Fruit fly (Drosophila melanogaster) whole organism, wandering third instar larva: ENCODE data around the gene CG5111.

ENCODE experiments used
- CG32264 ChIP-seq: fragments of 200-800 bp; sonication (Bioruptor generic); optimal IDR thresholded peaks from 2 replicates; lab custom pipeline; 2016; ENCODE audit warnings: missing biosample characterization, missing genetic modification characterization
- CG9705 ChIP-seq: fragments of 200-800 bp; sonication (Bioruptor generic); optimal IDR thresholded peaks from 2 replicates; lab custom pipeline; 2018; ENCODE audit warnings: missing biosample characterization, mild to moderate bottlenecking, missing genetic modification characterization
- CrebA ChIP-seq: fragments of 200-800 bp; sonication (Bioruptor generic); optimal IDR thresholded peaks from 2 replicates; lab custom pipeline; 2016; ENCODE audit warnings: missing biosample characterization, mild to moderate bottlenecking, missing genetic modification characterization, borderline replicate concordance
- Dif ChIP-seq: fragments of 200-275, 200-300 bp; sonication (Bioruptor generic); optimal IDR thresholded peaks from 2 replicates; lab custom pipeline; 2018; ENCODE audit warnings: missing biosample characterization, missing genetic modification characterization; ENCODE audit not compliant: partially characterized antibody
- HLH106 ChIP-seq: fragments of 200-800 bp; optimal IDR thresholded peaks from 3 replicates; lab custom pipeline; 2019; ENCODE audit warnings: missing biosample characterization, mild to moderate bottlenecking, missing genetic modification characterization, moderate library complexity
- Hnf4 ChIP-seq: fragments of 200-800 bp; sonication (Bioruptor generic); optimal IDR thresholded peaks from 2 replicates; lab custom pipeline; 2016; ENCODE audit warnings: missing biosample characterization, mild to moderate bottlenecking, missing genetic modification characterization
- Hr83 ChIP-seq: fragments of 200-300 bp; sonication (Bioruptor generic); optimal IDR thresholded peaks from 2 replicates; lab custom pipeline; 2016; ENCODE audit warnings: missing biosample characterization, mild to moderate bottlenecking, missing genetic modification characterization, moderate library complexity; ENCODE audit not compliant: poor library complexity, severe bottlenecking
- Jra ChIP-seq: sonication (Bioruptor generic); optimal IDR thresholded peaks from 2 replicates; lab custom pipeline; 2016; ENCODE audit warnings: missing biosample characterization, missing genetic modification characterization
- Myc ChIP-seq: fragments of >200 bp; optimal IDR thresholded peaks from 2 replicates; lab custom pipeline; 2017
- N ChIP-seq: fragments of >200 bp; optimal IDR thresholded peaks from 2 replicates; lab custom pipeline; 2018; ENCODE audit warnings: missing biosample characterization, missing external identifiers, missing genetic modification characterization
- OdsH ChIP-seq: fragments of 200-800 bp; sonication (Bioruptor generic); optimal IDR thresholded peaks from 2 replicates; lab custom pipeline; 2016; ENCODE audit warnings: missing biosample characterization, mild to moderate bottlenecking, missing genetic modification characterization
- Rel ChIP-seq, 2 experiments: fragments of 200-800 bp; sonication (Bioruptor generic) in 1 of 2; optimal IDR thresholded peaks; 2 replicates in 1 of 2; 3 replicates in 1 of 2; lab custom pipeline; 2016 to 2019; ENCODE audit warnings: mild to moderate bottlenecking in 2 of 2, missing biosample characterization in 2 of 2, missing genetic modification characterization in 2 of 2, moderate library complexity in 1 of 2
- Sp1 ChIP-seq: fragments of 200-800 bp; sonication (Bioruptor generic); optimal IDR thresholded peaks from 3 replicates; lab custom pipeline; 2019; ENCODE audit warnings: missing biosample characterization, mild to moderate bottlenecking, missing genetic modification characterization, moderate library complexity
- Vsx2 ChIP-seq: fragments of 200-300, 225-300 bp; sonication (Bioruptor generic); optimal IDR thresholded peaks from 2 replicates; lab custom pipeline; 2018; ENCODE audit warnings: missing biosample characterization, missing genetic modification characterization; ENCODE audit not compliant: partially characterized antibody
- br ChIP-seq: fragments of 200-800 bp; sonication (Bioruptor generic); optimal IDR thresholded peaks from 2 replicates; lab custom pipeline; 2016; ENCODE audit warnings: missing biosample characterization, missing genetic modification characterization
- brk ChIP-seq: fragments of 200-800 bp; sonication (Bioruptor generic); optimal IDR thresholded peaks from 2 replicates; lab custom pipeline; 2016; ENCODE audit warnings: missing biosample characterization, mild to moderate bottlenecking, missing genetic modification characterization
- dl ChIP-seq, 2 experiments: fragments of 175-275, 200-275 bp in 1 of 2; fragments of 200-275 bp in 1 of 2; sonication (Bioruptor generic); optimal IDR thresholded peaks; lab custom pipeline; 2018; ENCODE audit warnings: mild to moderate bottlenecking in 2 of 2, missing biosample characterization in 2 of 2, missing genetic modification characterization in 2 of 2, moderate library complexity in 2 of 2; ENCODE audit not compliant: partially characterized antibody in 2 of 2, insufficient read depth in 1 of 2
- dmrt93B ChIP-seq: fragments of 200-800 bp; sonication (Bioruptor generic); optimal IDR thresholded peaks from 2 replicates; lab custom pipeline; 2018; ENCODE audit warnings: missing biosample characterization, mild to moderate bottlenecking, missing genetic modification characterization
- dsf ChIP-seq: sonication (Bioruptor generic); optimal IDR thresholded peaks from 2 replicates; lab custom pipeline; 2016; ENCODE audit warnings: missing biosample characterization, missing genetic modification characterization, borderline replicate concordance
- ey ChIP-seq: fragments of 200-800 bp; sonication (Bioruptor generic); optimal IDR thresholded peaks from 2 replicates; lab custom pipeline; 2016; ENCODE audit warnings: missing biosample characterization, missing genetic modification characterization
- foxo ChIP-seq, 2 experiments: fragments of 200-800 bp; sonication (Bioruptor generic); optimal IDR thresholded peaks; 2 replicates in 1 of 2; 3 replicates in 1 of 2; lab custom pipeline; 2016 to 2017; ENCODE audit warnings: missing biosample characterization in 2 of 2, missing genetic modification characterization in 2 of 2
- fru ChIP-seq: fragments of 200-800 bp; sonication (Bioruptor generic); optimal IDR thresholded peaks from 3 replicates; lab custom pipeline; 2016; ENCODE audit warnings: missing biosample characterization, mild to moderate bottlenecking, missing genetic modification characterization
- h ChIP-seq: fragments of 200-800 bp; sonication (Bioruptor generic); optimal IDR thresholded peaks from 3 replicates; lab custom pipeline; 2016; ENCODE audit warnings: missing biosample characterization, mild to moderate bottlenecking, missing genetic modification characterization
- jim ChIP-seq: fragments of 175-275, 200-325 bp; sonication (Bioruptor generic); optimal IDR thresholded peaks from 2 replicates; lab custom pipeline; 2016; ENCODE audit warnings: missing biosample characterization, mild to moderate bottlenecking, missing genetic modification characterization
- pan ChIP-seq: fragments of >200 bp; optimal IDR thresholded peaks from 2 replicates; lab custom pipeline; 2017
- psq ChIP-seq: fragments of 200-800 bp; sonication (Bioruptor generic); optimal IDR thresholded peaks from 3 replicates; lab custom pipeline; 2017; ENCODE audit warnings: missing biosample characterization, mild to moderate bottlenecking, missing genetic modification characterization, moderate library complexity
- rgr ChIP-seq: fragments of 200-800 bp; sonication (Bioruptor generic); optimal IDR thresholded peaks from 3 replicates; lab custom pipeline; 2016; ENCODE audit warnings: missing biosample characterization, mild to moderate bottlenecking, missing genetic modification characterization
- sage ChIP-seq: fragments of 200-800 bp; sonication (Bioruptor generic); optimal IDR thresholded peaks from 2 replicates; lab custom pipeline; 2016; ENCODE audit warnings: missing biosample characterization, mild to moderate bottlenecking, missing genetic modification characterization
- tai ChIP-seq: sonication (Bioruptor generic); optimal IDR thresholded peaks from 2 replicates; lab custom pipeline; 2016; ENCODE audit warnings: missing biosample characterization, missing genetic modification characterization
- woc ChIP-seq: sonication (Bioruptor generic); optimal IDR thresholded peaks from 2 replicates; lab custom pipeline; 2016; ENCODE audit warnings: missing biosample characterization, mild to moderate bottlenecking, missing genetic modification characterization

CG5111 gene

dm6 chr3R:25555365-25556106, 49.5 kb downstream of the CG5111 start:
- TF ChIP-seq Rel (GFP tag; optimal IDR thresholded peaks at IDR 0.05; lab: Kevin White, UChicago) (peak; percentile 71), Rel (tag; optimal IDR thresholded peaks at IDR 0.05; lab: Kevin White, UChicago) (peak; percentile 36), HLH106 (peak; percentile 92), ey (peak; percentile 63), h (GFP tag; lab: Kevin White, UChicago) (peak; percentile 84), pan (lab: Kevin White, UChicago) (no peak), Hnf4 (peak; percentile 63), N (GFP tag; lab: Kevin White, UChicago) (no peak), Hr83 (GFP tag; lab: Kevin White, UChicago) (peak; percentile 20), Myc (lab: Kevin White, UChicago) (no peak), psq (GFP tag; lab: Kevin White, UChicago) (peak; percentile 86), Vsx2 (GFP tag; lab: Kevin White, UChicago) (peak; percentile 53), fru (GFP tag; lab: Kevin White, UChicago) (peak; percentile 78), Jra (GFP tag; lab: Kevin White, UChicago) (peak; percentile 46), br (GFP tag; lab: Kevin White, UChicago) (peak; percentile 64), tai (GFP tag; lab: Kevin White, UChicago) (peak; percentile 34), rgr (GFP tag; lab: Kevin White, UChicago) (peak; percentile 82), dmrt93B (GFP tag; lab: Kevin White, UChicago) (peak; percentile 83), CG9705 (GFP tag; lab: Kevin White, UChicago) (peak; percentile 78), CG32264 (GFP tag; lab: Kevin White, UChicago) (peak; percentile 49), dl (GFP tag; optimal IDR thresholded peaks at IDR 0.05; lab: Kevin White, UChicago; ENCODE audit: insufficient read depth in 1 of 2, partially characterized antibody in 2 of 2) (peak; percentile 7 to 10), Dif (GFP tag; lab: Kevin White, UChicago) (peak; percentile 56), jim (GFP tag; lab: Kevin White, UChicago) (no peak), foxo (GFP tag; optimal IDR thresholded peaks at IDR 0.05; lab: Kevin White, UChicago) (peak in 1 of 2 experiments; percentile 89), brk (GFP tag; lab: Kevin White, UChicago) (peak; percentile 81), woc (GFP tag; lab: Kevin White, UChicago) (peak; percentile 89), OdsH (GFP tag; lab: Kevin White, UChicago) (peak; percentile 85), CrebA (GFP tag; lab: Kevin White, UChicago) (no peak), Sp1 (GFP tag; lab: Kevin White, UChicago) (peak; percentile 91), dsf (no peak), sage (GFP tag; lab: Kevin White, UChicago) (peak; percentile 68)
- TF ChIP-seq, all 38 proteins: peak for 24
